Fruit fly (Drosophila melanogaster) whole organism, embryonic: ENCODE data around the gene CG44094.

Source experiments
- Ada2b ChIP-seq: fragments of 200-800 bp; sonication (Bioruptor generic); IDR thresholded peaks from 2 replicates; pipeline ENCODE4 v1.3.6; 2022; ENCODE audit warnings: missing biosample characterization, missing genetic modification characterization
- Antp ChIP-seq: fragments of 200-800 bp; sonication (Bioruptor generic); optimal IDR thresholded peaks from 3 replicates; lab custom pipeline; 2016; ENCODE audit warnings: missing biosample characterization, missing genetic modification characterization
- Asciz ChIP-seq: fragments of 200-800 bp; sonication (Bioruptor generic); optimal IDR thresholded peaks from 2 replicates; lab custom pipeline; 2017; ENCODE audit warnings: missing biosample characterization, mild to moderate bottlenecking, missing genetic modification characterization, missing genetic modification reagents
- Awh ChIP-seq: fragments of 200-800 bp; sonication (Bioruptor generic); IDR thresholded peaks from 2 replicates; pipeline ENCODE4, ENCODE4 v1.3.6; 2022; ENCODE audit warnings: missing biosample characterization, missing genetic modification characterization
- Bdp1 ChIP-seq: fragments of 200-800 bp; sonication (Bioruptor generic); optimal IDR thresholded peaks from 3 replicates; lab custom pipeline; 2016; ENCODE audit warnings: missing biosample characterization, missing genetic modification characterization
- BtbVII ChIP-seq: fragments of 200-800 bp; sonication (Bioruptor generic); optimal IDR thresholded peaks from 3 replicates; lab custom pipeline; 2017; ENCODE audit warnings: missing biosample characterization, mild to moderate bottlenecking, missing genetic modification characterization
- CG10565 ChIP-seq: fragments of 200-800 bp; sonication (Bioruptor generic); optimal IDR thresholded peaks from 3 replicates; lab custom pipeline; 2016; ENCODE audit warnings: missing biosample characterization, mild to moderate bottlenecking, missing genetic modification characterization
- CG10654 ChIP-seq: fragments of 200-800 bp; sonication (Bioruptor generic); optimal IDR thresholded peaks from 2 replicates; lab custom pipeline; 2016; ENCODE audit warnings: missing biosample characterization, missing genetic modification characterization
- CG11504 ChIP-seq: fragments of 200-800 bp; sonication (Bioruptor generic); optimal IDR thresholded peaks from 3 replicates; lab custom pipeline; 2019; ENCODE audit warnings: missing biosample characterization, mild to moderate bottlenecking, missing genetic modification characterization, moderate library complexity
- CG12071 ChIP-seq: fragments of 200-800 bp; sonication (Bioruptor generic); optimal IDR thresholded peaks from 3 replicates; lab custom pipeline; 2018; ENCODE audit warnings: missing biosample characterization, mild to moderate bottlenecking, missing genetic modification characterization
- CG12659 ChIP-seq: fragments of 200-800 bp; sonication (Bioruptor generic); optimal IDR thresholded peaks from 3 replicates; lab custom pipeline; 2017; ENCODE audit warnings: mild to moderate bottlenecking, missing biosample characterization, missing genetic modification reagents, missing genetic modification characterization
- CG12769 ChIP-seq: fragments of 200-800 bp; sonication (Bioruptor generic); optimal IDR thresholded peaks from 2 replicates; lab custom pipeline; 2019; ENCODE audit warnings: missing biosample characterization, mild to moderate bottlenecking, missing genetic modification characterization, moderate library complexity
- CG13775 ChIP-seq: fragments of 200-800 bp; sonication (Bioruptor generic); optimal IDR thresholded peaks from 3 replicates; lab custom pipeline; 2017; ENCODE audit warnings: missing biosample characterization, mild to moderate bottlenecking, missing genetic modification characterization
- CG15011 ChIP-seq: fragments of 200-800 bp; sonication (Bioruptor generic); optimal IDR thresholded peaks from 3 replicates; lab custom pipeline; 2018; ENCODE audit warnings: missing biosample characterization, mild to moderate bottlenecking, missing genetic modification characterization
- CG16813 ChIP-seq: fragments of 200-800 bp; sonication (Bioruptor generic); IDR thresholded peaks from 3 replicates; pipeline ENCODE4 v1.3.6; 2022; ENCODE audit warnings: missing biosample characterization, missing genetic modification characterization; ENCODE audit not compliant: partially characterized antibody
- CG3065 ChIP-seq: fragments of 200-800 bp; sonication (Bioruptor generic); optimal IDR thresholded peaks from 2 replicates; lab custom pipeline; 2016; ENCODE audit warnings: missing biosample characterization, missing genetic modification characterization
- CG34376 ChIP-seq: fragments of 200-800 bp; sonication (Bioruptor generic); optimal IDR thresholded peaks from 2 replicates; lab custom pipeline; 2018; ENCODE audit warnings: missing biosample characterization, mild to moderate bottlenecking, missing genetic modification characterization
- CG4820 ChIP-seq: fragments of 200-800 bp; sonication (Bioruptor generic); optimal IDR thresholded peaks from 3 replicates; lab custom pipeline; 2016; ENCODE audit warnings: missing biosample characterization, missing genetic modification characterization
- CG5953 ChIP-seq: fragments of 200-800 bp; sonication (Bioruptor generic); IDR thresholded peaks from 2 replicates; pipeline ENCODE4 v1.3.6; 2022; ENCODE audit warnings: missing biosample characterization, missing genetic modification characterization
- CG6683 ChIP-seq: fragments of 200-800 bp; sonication (Bioruptor generic); optimal IDR thresholded peaks from 2 replicates; lab custom pipeline; 2017; ENCODE audit warnings: missing biosample characterization, mild to moderate bottlenecking, missing genetic modification characterization, missing genetic modification reagents
- CG7556 ChIP-seq: fragments of 200-800 bp; sonication (Bioruptor generic); optimal IDR thresholded peaks from 2 replicates; lab custom pipeline; 2017; ENCODE audit warnings: missing biosample characterization, mild to moderate bottlenecking, missing genetic modification characterization
- CG8388 ChIP-seq: fragments of 200-800 bp; sonication (Bioruptor generic); optimal IDR thresholded peaks from 2 replicates; lab custom pipeline; 2019; ENCODE audit warnings: missing biosample characterization, mild to moderate bottlenecking, missing genetic modification characterization, moderate library complexity
- CTCF ChIP-seq: fragments of 200-800 bp; sonication (Bioruptor generic); optimal IDR thresholded peaks from 2 replicates; lab custom pipeline; 2017; ENCODE audit warnings: missing biosample characterization, mild to moderate bottlenecking, missing genetic modification characterization, moderate library complexity
- Deaf1 ChIP-seq: fragments of 200-800 bp; optimal IDR thresholded peaks from 3 replicates; lab custom pipeline; 2019; ENCODE audit warnings: missing biosample characterization, mild to moderate bottlenecking, missing genetic modification characterization, moderate library complexity
- Dll ChIP-seq: fragments of 200-800 bp; sonication (Bioruptor generic); IDR thresholded peaks from 4 replicates; pipeline ENCODE4 v1.3.6; 2022; ENCODE audit warnings: missing biosample characterization, missing genetic modification characterization; ENCODE audit not compliant: partially characterized antibody
- Gug ChIP-seq: fragments of 200-800 bp; sonication (Bioruptor generic); IDR thresholded peaks from 4 replicates; pipeline ENCODE4 v1.3.6; 2022; ENCODE audit warnings: missing biosample characterization, missing genetic modification characterization
- HmgD ChIP-seq: fragments of 200-800 bp; sonication (Bioruptor generic); optimal IDR thresholded peaks from 3 replicates; lab custom pipeline; 2016; ENCODE audit warnings: missing biosample characterization, missing genetic modification characterization
- Kr ChIP-seq: fragments of 200-800 bp; sonication (Bioruptor generic); optimal IDR thresholded peaks from 2 replicates; lab custom pipeline; 2017; ENCODE audit warnings: missing biosample characterization, mild to moderate bottlenecking, missing genetic modification characterization
- NC2α ChIP-seq: fragments of 200-800 bp; sonication (Bioruptor generic); optimal IDR thresholded peaks from 2 replicates; lab custom pipeline; 2016; ENCODE audit warnings: missing biosample characterization, missing genetic modification characterization
- Neu2 ChIP-seq: fragments of 200-800 bp; sonication (Bioruptor generic); optimal IDR thresholded peaks from 3 replicates; lab custom pipeline; 2016; ENCODE audit warnings: missing biosample characterization, missing genetic modification characterization, borderline replicate concordance
- Oli ChIP-seq: fragments of 200-800 bp; sonication (Bioruptor generic); optimal IDR thresholded peaks from 2 replicates; lab custom pipeline; 2018; ENCODE audit warnings: missing biosample characterization, mild to moderate bottlenecking, missing genetic modification characterization, moderate library complexity
- Pdp1 ChIP-seq, 2 experiments: fragments of 200-800 bp; sonication (Bioruptor generic); optimal IDR thresholded peaks; 3 replicates each; lab custom pipeline; 2016; ENCODE audit warnings: missing biosample characterization in 2 of 2, missing genetic modification characterization in 2 of 2, mild to moderate bottlenecking in 1 of 2, moderate library complexity in 1 of 2
- Taf1 ChIP-seq: fragments of 200-800 bp; sonication (Bioruptor generic); IDR thresholded peaks from 2 replicates; pipeline ENCODE4 v1.3.6; 2022; ENCODE audit warnings: missing biosample characterization, missing genetic modification characterization
- bigmax ChIP-seq: fragments of 200-800 bp; sonication (Bioruptor generic); optimal IDR thresholded peaks from 2 replicates; lab custom pipeline; 2018; ENCODE audit warnings: missing biosample characterization, mild to moderate bottlenecking, missing genetic modification characterization
- cas ChIP-seq: fragments of 200-800 bp; sonication (Bioruptor generic); IDR thresholded peaks from 2 replicates; pipeline ENCODE4 v1.3.6; 2022; ENCODE audit warnings: missing biosample characterization, missing genetic modification characterization
- danr ChIP-seq: fragments of 200-800 bp; sonication (Bioruptor generic); IDR thresholded peaks from 2 replicates; pipeline ENCODE4 v1.3.6; 2022; ENCODE audit warnings: missing biosample characterization, missing genetic modification characterization
- gcm ChIP-seq: fragments of 200-800 bp; sonication (Bioruptor generic); optimal IDR thresholded peaks from 2 replicates; lab custom pipeline; 2019; ENCODE audit warnings: missing biosample characterization, mild to moderate bottlenecking, missing genetic modification characterization, moderate library complexity
- gsb-n ChIP-seq: fragments of 200-800 bp; sonication (Bioruptor generic); optimal IDR thresholded peaks from 3 replicates; lab custom pipeline; 2018; ENCODE audit warnings: missing biosample characterization, mild to moderate bottlenecking, missing genetic modification characterization
- klu ChIP-seq: fragments of 200-800 bp; sonication (Bioruptor generic); IDR thresholded peaks from 2 replicates; pipeline ENCODE4 v1.3.6; 2022; ENCODE audit warnings: missing biosample characterization, missing genetic modification characterization
- lab ChIP-seq: fragments of 200-800 bp; sonication (Bioruptor generic); optimal IDR thresholded peaks from 3 replicates; lab custom pipeline; 2017; ENCODE audit warnings: missing biosample characterization, missing genetic modification characterization, mild to moderate bottlenecking, moderate library complexity, missing genetic modification reagents
- pho ChIP-seq: fragments of 200-800 bp; sonication (Bioruptor generic); optimal IDR thresholded peaks from 2 replicates; lab custom pipeline; 2016; ENCODE audit warnings: missing biosample characterization, missing genetic modification characterization
- phol ChIP-seq: fragments of 200-800 bp; sonication (Bioruptor generic); optimal IDR thresholded peaks from 3 replicates; lab custom pipeline; 2018; ENCODE audit warnings: missing biosample characterization, mild to moderate bottlenecking, missing genetic modification characterization, moderate library complexity
- slbo ChIP-seq: fragments of 200-800 bp; sonication (Bioruptor generic); IDR thresholded peaks from 2 replicates; pipeline ENCODE4 v1.3.6; 2022; ENCODE audit warnings: missing biosample characterization, missing genetic modification characterization
- sqz ChIP-seq: fragments of 200-800 bp; sonication (Bioruptor generic); optimal IDR thresholded peaks from 3 replicates; lab custom pipeline; 2018; ENCODE audit warnings: missing biosample characterization, mild to moderate bottlenecking, missing genetic modification characterization
- tin ChIP-seq: fragments of 200-800 bp; sonication (Bioruptor generic); optimal IDR thresholded peaks from 3 replicates; lab custom pipeline; 2016; ENCODE audit warnings: missing biosample characterization, missing genetic modification characterization
- trh ChIP-seq: fragments of 200-800 bp; sonication (Bioruptor generic); optimal IDR thresholded peaks from 2 replicates; lab custom pipeline; 2016; ENCODE audit warnings: missing biosample characterization, missing genetic modification characterization
- wor ChIP-seq: fragments of 200-800 bp; sonication (Bioruptor generic); IDR thresholded peaks from 2 replicates; pipeline ENCODE4 v1.3.6; 2022; ENCODE audit warnings: missing biosample characterization, missing genetic modification characterization

The CG44094 gene

dm6 chr3R:14574962-14575717 is 1.3 kb downstream of the CG44094 start (continued):
- TF ChIP-seq Oli (tag; lab: Kevin White, UChicago) (peak; percentile 75), CG10565 (GFP tag; lab: Kevin White, UChicago) (no peak), Bdp1 (GFP tag; lab: Kevin White, UChicago) (peak; percentile 30)

dm6 chr3R:14569411-14570107 is 6.9 kb downstream of the CG44094 start, which contains the start of gene Cys:
Gene Cys, minus strand, starts transcription at chr3R:14569644.
- TF ChIP-seq klu (GFP tag; lab: Robert Waterston, UW): no peak
- TF ChIP-seq danr (GFP tag; lab: Robert Waterston, UW): no peak
- no peak for TF ChIP-seq CG15011 (GFP tag; lab: Kevin White, UChicago)
- no peak for TF ChIP-seq CG3065
- no peak for TF ChIP-seq Kr (GFP tag; lab: Kevin White, UChicago)
- TF ChIP-seq CG13775 (GFP tag; lab: Kevin White, UChicago): no peak
- peak; percentile 19 for TF ChIP-seq Asciz (GFP tag; lab: Kevin White, UChicago)
- TF ChIP-seq Pdp1 (GFP tag; optimal IDR thresholded peaks at IDR 0.05; lab: Kevin White, UChicago): peak in 1 of 2 experiments; percentile 18
- TF ChIP-seq HmgD (GFP tag; lab: Kevin White, UChicago): no peak
- TF ChIP-seq gsb-n (tag; lab: Kevin White, UChicago): no peak
- peak; percentile 49 for TF ChIP-seq slbo (GFP tag; lab: Robert Waterston, UW)
- no peak for TF ChIP-seq NC2α
- no peak for TF ChIP-seq gcm (GFP tag; lab: Kevin White, UChicago)
- no peak for TF ChIP-seq trh (GFP tag; lab: Kevin White, UChicago)
- TF ChIP-seq CG5953 (GFP tag; lab: Robert Waterston, UW): no peak
- peak; percentile 5 for TF ChIP-seq CG12071 (GFP tag; lab: Kevin White, UChicago)
- TF ChIP-seq CG7556 (GFP tag; lab: Kevin White, UChicago): no peak
- TF ChIP-seq tin (GFP tag; lab: Kevin White, UChicago): no peak
- no peak for TF ChIP-seq Deaf1 (tag; lab: Kevin White, UChicago)
- TF ChIP-seq cas (GFP tag; lab: Robert Waterston, UW): no peak
- no peak for TF ChIP-seq Taf1 (GFP tag; lab: Robert Waterston, UW)
- TF ChIP-seq Dll (GFP tag; lab: Robert Waterston, UW): no peak
- TF ChIP-seq Awh: no peak
- no peak for TF ChIP-seq CG34376
- TF ChIP-seq BtbVII (GFP tag; lab: Kevin White, UChicago): no peak
- peak; percentile 1 for TF ChIP-seq lab (GFP tag; lab: Kevin White, UChicago)
- no peak for TF ChIP-seq Ada2b
- TF ChIP-seq CG6683 (GFP tag; lab: Kevin White, UChicago): no peak
- TF ChIP-seq CTCF (GFP tag; lab: Kevin White, UChicago): no peak
- no peak for TF ChIP-seq CG12659 (GFP tag; lab: Kevin White, UChicago)
- TF ChIP-seq CG16813 (GFP tag; lab: Robert Waterston, UW): no peak
- peak; percentile 23 for TF ChIP-seq CG8388 (GFP tag; lab: Kevin White, UChicago)
- TF ChIP-seq pho (GFP tag; lab: Kevin White, UChicago): peak; percentile 16
- no peak for TF ChIP-seq Neu2
- TF ChIP-seq CG11504 (tag; lab: Kevin White, UChicago): no peak
- TF ChIP-seq Gug (GFP tag; lab: Robert Waterston, UW): no peak
- peak; percentile 38 for TF ChIP-seq Antp (GFP tag; lab: Kevin White, UChicago)
- peak; percentile 89 for TF ChIP-seq CG12769
- no peak for TF ChIP-seq CG10654 (GFP tag; lab: Kevin White, UChicago)
- no peak for TF ChIP-seq sqz
- no peak for TF ChIP-seq wor (GFP tag; lab: Robert Waterston, UW)
- no peak for TF ChIP-seq CG4820
- no peak for TF ChIP-seq phol (tag; lab: Kevin White, UChicago)
- TF ChIP-seq bigmax (GFP tag; lab: Kevin White, UChicago): peak; percentile 50
